Worm (Caenorhabditis elegans): ENCODE measurements around the gene ZK666.14.

- TF ChIP-seq lin-39 (tag; optimal IDR thresholded peaks at IDR 0.05) = no peak
- no peak for TF ChIP-seq nhr-6 (tag; optimal IDR thresholded peaks at IDR 0.05)
- no peak for TF ChIP-seq ceh-28 (tag; optimal IDR thresholded peaks at IDR 0.05)
- TF ChIP-seq fos-1 (tag; optimal IDR thresholded peaks at IDR 0.05) = no peak
- no peak for TF ChIP-seq daf-19 (GFP tag; conservative IDR thresholded peaks at IDR 0.05)
- no peak for TF ChIP-seq zfp-3 (GFP tag; conservative IDR thresholded peaks at IDR 0.05)
- no peak for TF ChIP-seq pha-4 (GFP tag; IDR thresholded peaks at IDR 0.05)
- no peak for TF ChIP-seq pha-4 (tag; optimal IDR thresholded peaks at IDR 0.05)
- no peak for TF ChIP-seq hlh-11 (tag; optimal IDR thresholded peaks at IDR 0.05)
Measured at ce11 chrII:10486738-10487137, 7.8 kb upstream of the ZK666.14 start, which contains the start of gene ZK666.15.

All from whole organism, L4 larva.